Worm (Caenorhabditis elegans) whole organism, L4 larva: ENCODE data around the gene F54D5.7.

ENCODE experiments used
- F10B5.3 ChIP-seq: sonication (generic microtip); optimal IDR thresholded peaks from 2 replicates; lab custom pipeline; 2016; ENCODE audit warnings: mild to moderate bottlenecking, missing genetic modification characterization, missing compliant biosample characterization
- F26F4.8 ChIP-seq: fragments of 200-800 bp; sonication (Bioruptor generic); conservative IDR thresholded peaks from 2 replicates; pipeline ENCODE4 v1.3.6; 2022; ENCODE audit warnings: missing genetic modification characterization, missing compliant biosample characterization
- F37D6.2 ChIP-seq: sonication (generic microtip); optimal IDR thresholded peaks from 2 replicates; lab custom pipeline; 2016; ENCODE audit warnings: mild to moderate bottlenecking, missing genetic modification characterization, missing compliant biosample characterization
- F44E2.7 ChIP-seq: fragments of 200-800 bp; sonication (Bioruptor generic); IDR thresholded peaks from 2 replicates; pipeline ENCODE4 v2.1.2; 2022; ENCODE audit warnings: missing genetic modification characterization, missing compliant biosample characterization
- F49E8.2 ChIP-seq: sonication (generic microtip); optimal IDR thresholded peaks from 2 replicates; lab custom pipeline; 2016; ENCODE audit warnings: missing compliant biosample characterization, mild to moderate bottlenecking, missing genetic modification characterization, borderline replicate concordance
- T26A8.4 ChIP-seq: fragments of 200-800 bp; sonication (Bioruptor generic); IDR thresholded peaks from 2 replicates; pipeline ENCODE4 v1.3.6; 2022; ENCODE audit warnings: missing genetic modification characterization, missing compliant biosample characterization
- ZK337.2 ChIP-seq: fragments of 200-800 bp; sonication (Bioruptor generic); IDR thresholded peaks from 2 replicates; pipeline ENCODE4 v1.3.6; 2022; ENCODE audit warnings: missing genetic modification reagents, missing genetic modification characterization, missing compliant biosample characterization
- aha-1 ChIP-seq: fragments of 150-350 bp; peaks from one replicate; lab custom pipeline; 2014; ENCODE audit warnings: missing biosample characterization, missing genetic modification characterization
- ceh-20 ChIP-seq: fragments of 200-800 bp; sonication (Bioruptor generic); IDR thresholded peaks from 2 replicates; pipeline ENCODE4 v1.3.6; 2022; ENCODE audit warnings: missing genetic modification reagents, missing genetic modification characterization, missing compliant biosample characterization
- ceh-28 ChIP-seq: fragments of 150-350 bp; optimal IDR thresholded peaks from 2 replicates; lab custom pipeline; 2014; ENCODE audit warnings: missing biosample characterization, missing genetic modification reagents, missing genetic modification characterization
- ceh-44 ChIP-seq: fragments of 200-800 bp; sonication (Bioruptor generic); IDR thresholded peaks from 2 replicates; pipeline ENCODE4 v1.3.6; 2022; ENCODE audit warnings: missing genetic modification reagents, missing genetic modification characterization, missing compliant biosample characterization
- ceh-62 ChIP-seq: sonication (generic microtip); optimal IDR thresholded peaks from 2 replicates; lab custom pipeline; 2017; ENCODE audit warnings: missing biosample characterization, missing genetic modification characterization
- ctbp-1 ChIP-seq: fragments of 200-800 bp; sonication (Bioruptor generic); IDR thresholded peaks from 2 replicates; pipeline ENCODE4 v1.3.6; 2022; ENCODE audit warnings: missing genetic modification reagents, missing genetic modification characterization, missing compliant biosample characterization
- daf-12 ChIP-seq: fragments of 150-350 bp; optimal IDR thresholded peaks from 2 replicates; lab custom pipeline; 2014; ENCODE audit warnings: missing biosample characterization, missing genetic modification reagents, missing genetic modification characterization
- daf-19 ChIP-seq: fragments of 200-800 bp; sonication (Bioruptor generic); conservative IDR thresholded peaks from 2 replicates; pipeline ENCODE4 v1.3.6; 2022; ENCODE audit warnings: missing genetic modification characterization, missing compliant biosample characterization
- dmd-6 ChIP-seq: fragments of 200-800 bp; sonication (Bioruptor generic); IDR thresholded peaks from 2 replicates; pipeline ENCODE4 v1.3.6; 2022; ENCODE audit warnings: missing genetic modification reagents, missing genetic modification characterization, missing compliant biosample characterization
- dmd-9 ChIP-seq: fragments of 200-800 bp; sonication (Bioruptor generic); IDR thresholded peaks from 2 replicates; pipeline ENCODE4 v1.3.6; 2022; ENCODE audit warnings: missing genetic modification reagents, missing genetic modification characterization, missing compliant biosample characterization
- dpl-1 ChIP-seq: fragments of 150-350 bp; optimal IDR thresholded peaks from 2 replicates; lab custom pipeline; 2014; ENCODE audit warnings: missing biosample characterization, missing genetic modification reagents, missing genetic modification characterization
- dve-1 ChIP-seq: sonication (generic microtip); optimal IDR thresholded peaks from 2 replicates; lab custom pipeline; 2017; ENCODE audit warnings: antibody characterized with exemption, mild to moderate bottlenecking, missing genetic modification characterization, missing compliant biosample characterization; ENCODE audit not compliant: insufficient read depth
- egl-27 ChIP-seq: sonication (generic microtip); optimal IDR thresholded peaks from 3 replicates; lab custom pipeline; 2017; ENCODE audit warnings: missing biosample characterization, missing genetic modification reagents, missing genetic modification characterization
- egl-43 ChIP-seq: fragments of 200-800 bp; sonication (Bioruptor generic); IDR thresholded peaks from 2 replicates; pipeline ENCODE4 v1.3.6; 2022; ENCODE audit warnings: missing genetic modification reagents, missing genetic modification characterization, missing compliant biosample characterization
- fos-1 ChIP-seq: fragments of 150-350 bp; optimal IDR thresholded peaks from 2 replicates; lab custom pipeline; 2014; ENCODE audit warnings: missing biosample characterization, missing genetic modification characterization
- gei-8 ChIP-seq: fragments of 200-800 bp; sonication (Bioruptor generic); optimal IDR thresholded peaks from 2 replicates; lab custom pipeline; 2018; ENCODE audit warnings: mild to moderate bottlenecking, missing genetic modification characterization, missing compliant biosample characterization
- hlh-11 ChIP-seq: fragments of 200-800 bp; sonication (Bioruptor generic); optimal IDR thresholded peaks from 2 replicates; lab custom pipeline; 2018; ENCODE audit warnings: mild to moderate bottlenecking, missing genetic modification characterization, missing compliant biosample characterization
- hlh-30 ChIP-seq: sonication (generic microtip); optimal IDR thresholded peaks from 2 replicates; lab custom pipeline; 2017; ENCODE audit warnings: antibody characterized with exemption, mild to moderate bottlenecking, missing genetic modification characterization, missing compliant biosample characterization; ENCODE audit not compliant: insufficient read depth
- lim-7 ChIP-seq: fragments of 200-800 bp; sonication (Bioruptor generic); IDR thresholded peaks from 2 replicates; pipeline ENCODE4 v1.3.6; 2022; ENCODE audit warnings: missing genetic modification characterization, missing compliant biosample characterization
- lin-38 ChIP-seq: fragments of 200-800 bp; sonication (Bioruptor generic); IDR thresholded peaks from 2 replicates; pipeline ENCODE4 v1.3.6; 2022; ENCODE audit warnings: missing genetic modification reagents, missing genetic modification characterization, missing compliant biosample characterization
- mdl-1 ChIP-seq, 2 experiments: fragments of 150-350 bp in 1 of 2; sonication (generic microtip) in 1 of 2; optimal IDR thresholded peaks; 2 replicates each; lab custom pipeline; 2014 to 2017; ENCODE audit warnings: missing biosample characterization in 2 of 2, missing genetic modification characterization in 2 of 2
- mep-1 ChIP-seq: fragments of 150-350 bp; sonication (generic microtip); optimal IDR thresholded peaks from 3 replicates; lab custom pipeline; 2014; ENCODE audit warnings: missing biosample characterization, missing genetic modification characterization
- mes-2 ChIP-seq: sonication (generic microtip); optimal IDR thresholded peaks from 2 replicates; lab custom pipeline; 2016; ENCODE audit warnings: missing genotype, mild to moderate bottlenecking, missing genetic modification characterization, missing compliant biosample characterization; ENCODE audit not compliant: poor library complexity, severe bottlenecking
- nhr-11 ChIP-seq: fragments of 150-350 bp; optimal IDR thresholded peaks from 2 replicates; lab custom pipeline; 2014; ENCODE audit warnings: missing biosample characterization, missing genetic modification characterization
- nhr-111 ChIP-seq: fragments of 200-800 bp; sonication (Bioruptor generic); optimal IDR thresholded peaks from 2 replicates; lab custom pipeline; 2018; ENCODE audit warnings: mild to moderate bottlenecking, missing genetic modification characterization, missing compliant biosample characterization
- nhr-25 ChIP-seq: sonication (generic microtip); optimal IDR thresholded peaks from 2 replicates; lab custom pipeline; 2017; ENCODE audit warnings: missing genetic modification characterization, mild to moderate bottlenecking, missing compliant biosample characterization, antibody characterized with exemption, moderate library complexity, borderline replicate concordance; ENCODE audit not compliant: insufficient read depth
- nhr-41 ChIP-seq: fragments of 200-800 bp; sonication (Bioruptor generic); IDR thresholded peaks from 2 replicates; pipeline ENCODE4 v1.3.6; 2022; ENCODE audit warnings: missing genetic modification reagents, missing genetic modification characterization, missing compliant biosample characterization
- nhr-6 ChIP-seq: fragments of 150-350 bp; optimal IDR thresholded peaks from 2 replicates; lab custom pipeline; 2014; ENCODE audit warnings: missing biosample characterization, missing genetic modification characterization
- nhr-76 ChIP-seq: fragments of 150-350 bp; optimal IDR thresholded peaks from 2 replicates; lab custom pipeline; 2014; ENCODE audit warnings: missing biosample characterization, missing genetic modification characterization
- nhr-77 ChIP-seq: fragments of 150-350 bp; optimal IDR thresholded peaks from 2 replicates; lab custom pipeline; 2014; ENCODE audit warnings: missing biosample characterization, missing genetic modification characterization
- set-16 ChIP-seq: fragments of 200-800 bp; sonication (Bioruptor generic); IDR thresholded peaks from 2 replicates; pipeline ENCODE4 v1.3.6; 2022; ENCODE audit warnings: missing genetic modification reagents, missing genetic modification characterization, missing compliant biosample characterization
- unc-130 ChIP-seq: sonication (generic microtip); optimal IDR thresholded peaks from 2 replicates; lab custom pipeline; 2016; ENCODE audit warnings: missing genetic modification reagents, missing genetic modification characterization, missing compliant biosample characterization
- unc-62 ChIP-seq, 3 experiments: fragments of 150-350 bp in 1 of 3; sonication (generic microtip); optimal IDR thresholded peaks in 2 of 3; peaks in 1 of 3; 1 replicate in 1 of 3; 2 replicates in 2 of 3; lab custom pipeline; 2014 to 2017; ENCODE audit warnings: missing biosample characterization in 3 of 3, missing genetic modification characterization in 3 of 3, missing genetic modification reagents in 3 of 3, missing genotype in 1 of 3
- ztf-11 ChIP-seq: fragments of 150-350 bp; optimal IDR thresholded peaks from 2 replicates; lab custom pipeline; 2014; ENCODE audit warnings: missing biosample characterization, missing genetic modification characterization
- ztf-7 ChIP-seq: fragments of 150-350 bp; optimal IDR thresholded peaks from 2 replicates; lab custom pipeline; 2014; ENCODE audit warnings: missing biosample characterization, missing genetic modification characterization

The F54D5.7 gene

ce11 chrII:11582698-11583097 lies 35.4 kb downstream of the F54D5.7 start, which contains the start of gene ints-7:
ints-7 (plus strand) TSS chrII:11582849.
- TF ChIP-seq ceh-44 (GFP tag; lab: Robert Waterston, UW) = no peak
- no peak for TF ChIP-seq ztf-7
- TF ChIP-seq egl-27 (tag; lab: Kevin White, UChicago) = no peak
- TF ChIP-seq nhr-25 = no peak
- peak; percentile 30; the same call in 1 of the 2 replicates for TF ChIP-seq lin-38 (GFP tag; lab: Robert Waterston, UW)
- TF ChIP-seq F49E8.2 = no peak

- TF ChIP-seq unc-62 (GFP tag; optimal IDR thresholded peaks at IDR 0.05 in 1 of 2; lab: Kevin White, UChicago) (peak in 1 of 2 experiments; percentile 61), unc-62 (tag; optimal IDR thresholded peaks at IDR 0.05; lab: Kevin White, UChicago) (no peak), dmd-9 (GFP tag; lab: Robert Waterston, UW) (no peak)
Observed at ce11 chrII:11588304-11588703, 41.0 kb downstream of the F54D5.7 start.

ce11 chrII:11591558-11591957 lies 44.2 kb downstream of the F54D5.7 start:
- TF ChIP-seq gei-8 (no peak), aha-1 (tag; lab: Kevin White, UChicago) (peak; percentile 69)

- TF ChIP-seq ceh-62 (tag; lab: Kevin White, UChicago) = no peak
- TF ChIP-seq F44E2.7 (GFP tag; lab: Robert Waterston, UW) = no peak
- no peak for TF ChIP-seq nhr-76 (tag; lab: Kevin White, UChicago)
- no peak for TF ChIP-seq lim-7 (GFP tag; lab: Robert Waterston, UW)
- no peak for TF ChIP-seq nhr-6 (tag; lab: Kevin White, UChicago)
- TF ChIP-seq dmd-6 (GFP tag; lab: Robert Waterston, UW) = no peak
- TF ChIP-seq unc-130 (GFP tag; lab: Kevin White, UChicago) = peak; percentile 10
- TF ChIP-seq fos-1 (tag; lab: Kevin White, UChicago) = no peak
Observed at ce11 chrII:11592023-11592422, 44.7 kb downstream of the F54D5.7 start, which contains the start of gene F07A11.1. F07A11.1 (minus strand) TSS chrII:11592123.

ce11 chrII:11595368-11595996 lies 48.2 kb downstream of the F54D5.7 start, which contains the start of gene gfat-1:
gfat-1 (minus strand) TSS chrII:11595418.
- TF ChIP-seq egl-43 (no peak; the same call in 1 of the 2 replicates), T26A8.4 (GFP tag; lab: Robert Waterston, UW) (no peak), mdl-1 (tag; optimal IDR thresholded peaks at IDR 0.05; lab: Kevin White, UChicago) (peak; percentile 37 to 89), ztf-11 (tag; lab: Kevin White, UChicago) (no peak), F26F4.8 (GFP tag; lab: Robert Waterston, UW) (no peak), mep-1 (no peak), dpl-1 (GFP tag; lab: Kevin White, UChicago) (peak; percentile 9), F37D6.2 (tag; lab: Kevin White, UChicago) (no peak), lim-7 (GFP tag; lab: Robert Waterston, UW) (0 out of 2 replicates have a peak, but pooled peaks have one; percentile 8), nhr-111 (no peak), nhr-77 (tag; lab: Kevin White, UChicago) (no peak), set-16 (GFP tag; lab: Robert Waterston, UW) (peak; percentile 32), nhr-6 (tag; lab: Kevin White, UChicago) (peak; percentile 21), dve-1 (tag; lab: Kevin White, UChicago) (no peak), ceh-28 (no peak), unc-62 (GFP tag; optimal IDR thresholded peaks at IDR 0.05 in 1 of 2; lab: Kevin White, UChicago) (no peak), unc-62 (tag; optimal IDR thresholded peaks at IDR 0.05; lab: Kevin White, UChicago) (no peak), mes-2 (tag; lab: Kevin White, UChicago) (peak; percentile 43), ceh-20 (GFP tag; lab: Robert Waterston, UW) (no peak), hlh-30 (peak; percentile 57), ctbp-1 (0 out of 2 replicates have a peak, but pooled peaks have one; percentile 34), nhr-11 (tag; lab: Kevin White, UChicago) (no peak), F10B5.3 (tag; lab: Kevin White, UChicago) (no peak), egl-27 (tag; lab: Kevin White, UChicago) (no peak), nhr-41 (no peak), hlh-11 (tag; lab: Kevin White, UChicago) (no peak), daf-12 (tag; lab: Kevin White, UChicago) (no peak), daf-19 (GFP tag; lab: Robert Waterston, UW) (no peak), lin-38 (GFP tag; lab: Robert Waterston, UW) (peak; percentile 16; the same call in 1 of the 2 replicates), ZK337.2 (GFP tag; lab: Robert Waterston, UW) (no peak)
